Worm (Caenorhabditis elegans) whole organism, late embryonic: ENCODE data around the gene txt-1.

ENCODE experiments used
- ets-4 ChIP-seq: sonication (generic microtip); optimal IDR thresholded peaks from 2 replicates; lab custom pipeline; 2016; ENCODE audit warnings: missing genetic modification characterization, missing compliant biosample characterization
- fkh-10 ChIP-seq: fragments of 150-350 bp; optimal IDR thresholded peaks from 2 replicates; lab custom pipeline; 2014; ENCODE audit warnings: missing biosample characterization, missing genetic modification reagents, missing genetic modification characterization
- gmeb-2 ChIP-seq: sonication (generic microtip); optimal IDR thresholded peaks from 2 replicates; lab custom pipeline; 2016; ENCODE audit warnings: missing genetic modification characterization, inconsistent platforms, missing compliant biosample characterization
- hlh-6 ChIP-seq: sonication (generic microtip); optimal IDR thresholded peaks from 2 replicates; lab custom pipeline; 2016; ENCODE audit warnings: missing genotype, missing genetic modification characterization, missing compliant biosample characterization
- mec-3 ChIP-seq: sonication (generic microtip); optimal IDR thresholded peaks from 2 replicates; lab custom pipeline; 2016; ENCODE audit warnings: borderline replicate concordance, missing genetic modification characterization, missing compliant biosample characterization
- nhr-11 ChIP-seq: fragments of 150-350 bp; optimal IDR thresholded peaks from 2 replicates; lab custom pipeline; 2014; ENCODE audit warnings: missing biosample characterization, missing genetic modification characterization
- nhr-232 ChIP-seq: sonication (generic microtip); optimal IDR thresholded peaks from 2 replicates; lab custom pipeline; 2016; ENCODE audit warnings: missing genetic modification characterization, missing compliant biosample characterization
- npax-4 ChIP-seq: sonication (generic microtip); optimal IDR thresholded peaks from 2 replicates; lab custom pipeline; 2016; ENCODE audit warnings: missing genetic modification characterization, missing compliant biosample characterization
- pat-9 ChIP-seq: fragments of 200-800 bp; sonication (Bioruptor generic); optimal IDR thresholded peaks from 2 replicates; lab custom pipeline; 2018; ENCODE audit warnings: mild to moderate bottlenecking, missing genetic modification characterization, moderate library complexity, missing compliant biosample characterization
- pha-4 ChIP-seq: fragments of 150-350 bp; optimal IDR thresholded peaks from 2 replicates; lab custom pipeline; 2018; ENCODE audit warnings: missing biosample characterization, missing genetic modification reagents, missing genetic modification characterization
- pqm-1 ChIP-seq: sonication (generic microtip); optimal IDR thresholded peaks from 2 replicates; lab custom pipeline; 2016; ENCODE audit warnings: missing genetic modification characterization, missing compliant biosample characterization
- rnt-1 ChIP-seq: sonication (generic microtip); optimal IDR thresholded peaks from 2 replicates; lab custom pipeline; 2016; ENCODE audit warnings: missing genetic modification characterization, missing compliant biosample characterization
- tbx-2 ChIP-seq: sonication (generic microtip); optimal IDR thresholded peaks from 2 replicates; lab custom pipeline; 2016; ENCODE audit warnings: missing genetic modification characterization, missing compliant biosample characterization

DNA sequence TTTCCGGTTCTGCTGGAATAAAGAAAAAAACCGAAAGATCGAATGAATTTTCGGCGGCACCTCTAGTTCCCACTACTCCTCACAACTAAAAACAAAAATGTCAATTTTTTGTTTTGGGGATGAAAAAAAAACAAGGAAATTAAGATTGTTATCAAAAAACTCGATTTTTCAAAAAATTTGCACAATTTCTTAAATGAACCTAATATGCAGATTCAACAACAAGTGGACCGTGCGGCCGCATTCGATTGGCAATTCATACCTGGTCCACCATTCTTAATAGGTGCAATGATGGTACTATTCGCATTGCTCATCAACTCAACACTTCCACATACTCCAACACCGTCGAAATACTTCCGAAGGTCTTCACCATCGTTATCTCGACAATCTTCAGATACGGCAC lies 45.5 kb downstream of the txt-1 start:
- no peak for TF ChIP-seq nhr-232 (tag; lab: Kevin White, UChicago)
- TF ChIP-seq fkh-10 (GFP tag; lab: Kevin White, UChicago), result no peak
- no peak for TF ChIP-seq rnt-1
- TF ChIP-seq pat-9, result no peak
- TF ChIP-seq pqm-1 (tag; lab: Kevin White, UChicago), result no peak
- TF ChIP-seq mec-3 (tag; lab: Kevin White, UChicago), result no peak
- TF ChIP-seq ets-4 (tag; lab: Kevin White, UChicago), result no peak
- no peak for TF ChIP-seq pha-4 (tag; lab: Kevin White, UChicago)
- no peak for TF ChIP-seq gmeb-2
- TF ChIP-seq npax-4 (tag; lab: Kevin White, UChicago), result no peak
- no peak for TF ChIP-seq hlh-6
- no peak for TF ChIP-seq tbx-2 (tag; lab: Kevin White, UChicago)
- no peak for TF ChIP-seq nhr-11
